Fruit fly (Drosophila melanogaster) whole organism, wandering third instar larva: ENCODE data around the gene CG8369.

Experiments used
- CG9705 ChIP-seq: fragments of 200-800 bp; sonication (Bioruptor generic); optimal IDR thresholded peaks from 2 replicates; lab custom pipeline; 2018; ENCODE audit warnings: missing biosample characterization, mild to moderate bottlenecking, missing genetic modification characterization
- Dfd ChIP-seq: fragments of >200 bp; optimal IDR thresholded peaks from 2 replicates; lab custom pipeline; 2017; ENCODE audit warnings: missing biosample characterization, missing genetic modification characterization
- Dif ChIP-seq: fragments of 200-275, 200-300 bp; sonication (Bioruptor generic); optimal IDR thresholded peaks from 2 replicates; lab custom pipeline; 2018; ENCODE audit warnings: missing biosample characterization, missing genetic modification characterization; ENCODE audit not compliant: partially characterized antibody
- GATAd ChIP-seq: sonication (Bioruptor generic); optimal IDR thresholded peaks from 2 replicates; lab custom pipeline; 2016; ENCODE audit warnings: missing biosample characterization, missing genetic modification characterization
- HLH106 ChIP-seq: fragments of 200-800 bp; optimal IDR thresholded peaks from 3 replicates; lab custom pipeline; 2019; ENCODE audit warnings: missing biosample characterization, mild to moderate bottlenecking, missing genetic modification characterization, moderate library complexity
- Hnf4 ChIP-seq: fragments of 200-800 bp; sonication (Bioruptor generic); optimal IDR thresholded peaks from 2 replicates; lab custom pipeline; 2016; ENCODE audit warnings: missing biosample characterization, mild to moderate bottlenecking, missing genetic modification characterization
- Hr78 ChIP-seq: fragments of >200 bp; optimal IDR thresholded peaks from 2 replicates; lab custom pipeline; 2017; ENCODE audit warnings: missing biosample characterization, missing genetic modification characterization
- Myc ChIP-seq: fragments of >200 bp; optimal IDR thresholded peaks from 2 replicates; lab custom pipeline; 2017
- N ChIP-seq: fragments of >200 bp; optimal IDR thresholded peaks from 2 replicates; lab custom pipeline; 2018; ENCODE audit warnings: missing biosample characterization, missing external identifiers, missing genetic modification characterization
- OdsH ChIP-seq: fragments of 200-800 bp; sonication (Bioruptor generic); optimal IDR thresholded peaks from 2 replicates; lab custom pipeline; 2016; ENCODE audit warnings: missing biosample characterization, mild to moderate bottlenecking, missing genetic modification characterization
- Rel ChIP-seq, 2 experiments: fragments of 200-800 bp; sonication (Bioruptor generic) in 1 of 2; optimal IDR thresholded peaks; 2 replicates in 1 of 2; 3 replicates in 1 of 2; lab custom pipeline; 2016 to 2019; ENCODE audit warnings: mild to moderate bottlenecking in 2 of 2, missing biosample characterization in 2 of 2, missing genetic modification characterization in 2 of 2, moderate library complexity in 1 of 2
- Sp1 ChIP-seq: fragments of 200-800 bp; sonication (Bioruptor generic); optimal IDR thresholded peaks from 3 replicates; lab custom pipeline; 2019; ENCODE audit warnings: missing biosample characterization, mild to moderate bottlenecking, missing genetic modification characterization, moderate library complexity
- Vsx2 ChIP-seq: fragments of 200-300, 225-300 bp; sonication (Bioruptor generic); optimal IDR thresholded peaks from 2 replicates; lab custom pipeline; 2018; ENCODE audit warnings: missing biosample characterization, missing genetic modification characterization; ENCODE audit not compliant: partially characterized antibody
- br ChIP-seq: fragments of 200-800 bp; sonication (Bioruptor generic); optimal IDR thresholded peaks from 2 replicates; lab custom pipeline; 2016; ENCODE audit warnings: missing biosample characterization, missing genetic modification characterization
- brk ChIP-seq: fragments of 200-800 bp; sonication (Bioruptor generic); optimal IDR thresholded peaks from 2 replicates; lab custom pipeline; 2016; ENCODE audit warnings: missing biosample characterization, mild to moderate bottlenecking, missing genetic modification characterization
- dl ChIP-seq, 2 experiments: fragments of 175-275, 200-275 bp in 1 of 2; fragments of 200-275 bp in 1 of 2; sonication (Bioruptor generic); optimal IDR thresholded peaks; lab custom pipeline; 2018; ENCODE audit warnings: mild to moderate bottlenecking in 2 of 2, missing biosample characterization in 2 of 2, missing genetic modification characterization in 2 of 2, moderate library complexity in 2 of 2; ENCODE audit not compliant: partially characterized antibody in 2 of 2, insufficient read depth in 1 of 2
- dmrt93B ChIP-seq: fragments of 200-800 bp; sonication (Bioruptor generic); optimal IDR thresholded peaks from 2 replicates; lab custom pipeline; 2018; ENCODE audit warnings: missing biosample characterization, mild to moderate bottlenecking, missing genetic modification characterization
- ey ChIP-seq: fragments of 200-800 bp; sonication (Bioruptor generic); optimal IDR thresholded peaks from 2 replicates; lab custom pipeline; 2016; ENCODE audit warnings: missing biosample characterization, missing genetic modification characterization
- foxo ChIP-seq, 2 experiments: fragments of 200-800 bp; sonication (Bioruptor generic); optimal IDR thresholded peaks; 2 replicates in 1 of 2; 3 replicates in 1 of 2; lab custom pipeline; 2016 to 2017; ENCODE audit warnings: missing biosample characterization in 2 of 2, missing genetic modification characterization in 2 of 2
- fru ChIP-seq: fragments of 200-800 bp; sonication (Bioruptor generic); optimal IDR thresholded peaks from 3 replicates; lab custom pipeline; 2016; ENCODE audit warnings: missing biosample characterization, mild to moderate bottlenecking, missing genetic modification characterization
- h ChIP-seq: fragments of 200-800 bp; sonication (Bioruptor generic); optimal IDR thresholded peaks from 3 replicates; lab custom pipeline; 2016; ENCODE audit warnings: missing biosample characterization, mild to moderate bottlenecking, missing genetic modification characterization
- psq ChIP-seq: fragments of 200-800 bp; sonication (Bioruptor generic); optimal IDR thresholded peaks from 3 replicates; lab custom pipeline; 2017; ENCODE audit warnings: missing biosample characterization, mild to moderate bottlenecking, missing genetic modification characterization, moderate library complexity
- rgr ChIP-seq: fragments of 200-800 bp; sonication (Bioruptor generic); optimal IDR thresholded peaks from 3 replicates; lab custom pipeline; 2016; ENCODE audit warnings: missing biosample characterization, mild to moderate bottlenecking, missing genetic modification characterization
- sage ChIP-seq: fragments of 200-800 bp; sonication (Bioruptor generic); optimal IDR thresholded peaks from 2 replicates; lab custom pipeline; 2016; ENCODE audit warnings: missing biosample characterization, mild to moderate bottlenecking, missing genetic modification characterization
- sv ChIP-seq: fragments of 200-800 bp; sonication (Bioruptor generic); optimal IDR thresholded peaks from 3 replicates; lab custom pipeline; 2016; ENCODE audit warnings: missing biosample characterization, missing genetic modification characterization
- woc ChIP-seq: sonication (Bioruptor generic); optimal IDR thresholded peaks from 2 replicates; lab custom pipeline; 2016; ENCODE audit warnings: missing biosample characterization, mild to moderate bottlenecking, missing genetic modification characterization

The CG8369 gene

dm6 chr3R:8859264-8859663 is 37.5 kb downstream of the CG8369 start:
- no peak for TF ChIP-seq fru (GFP tag; lab: Kevin White, UChicago)
- no peak for TF ChIP-seq N

- TF ChIP-seq CG9705 (GFP tag; lab: Kevin White, UChicago) (no peak), brk (GFP tag; lab: Kevin White, UChicago) (no peak), rgr (GFP tag; lab: Kevin White, UChicago) (peak; percentile 40), ey (GFP tag; lab: Kevin White, UChicago) (peak; percentile 28), GATAd (no peak), h (GFP tag; lab: Kevin White, UChicago) (peak; percentile 50), sage (GFP tag; lab: Kevin White, UChicago) (peak; percentile 45), br (peak; percentile 37), foxo (GFP tag; optimal IDR thresholded peaks at IDR 0.05; lab: Kevin White, UChicago) (peak in 1 of 2 experiments; percentile 53), OdsH (GFP tag; lab: Kevin White, UChicago) (peak; percentile 67), HLH106 (tag; lab: Kevin White, UChicago) (peak; percentile 2), dl (GFP tag; optimal IDR thresholded peaks at IDR 0.05; lab: Kevin White, UChicago; ENCODE audit: insufficient read depth in 1 of 2, partially characterized antibody in 2 of 2) (no peak), Rel (GFP tag; optimal IDR thresholded peaks at IDR 0.05; lab: Kevin White, UChicago) (no peak), Rel (tag; optimal IDR thresholded peaks at IDR 0.05; lab: Kevin White, UChicago) (peak; percentile 94), Sp1 (GFP tag; lab: Kevin White, UChicago) (peak; percentile 24), Dfd (GFP tag; lab: Kevin White, UChicago) (no peak), fru (GFP tag; lab: Kevin White, UChicago) (peak; percentile 57), psq (GFP tag; lab: Kevin White, UChicago) (peak; percentile 53)
Observed at dm6 chr3R:8860126-8861059, 38.6 kb downstream of the CG8369 start.

- TF ChIP-seq Hnf4 (GFP tag; lab: Kevin White, UChicago) (peak; percentile 12), dmrt93B (GFP tag; lab: Kevin White, UChicago) (no peak), Sp1 (GFP tag; lab: Kevin White, UChicago) (no peak), br (no peak), woc (GFP tag; lab: Kevin White, UChicago) (no peak), Rel (GFP tag; optimal IDR thresholded peaks at IDR 0.05; lab: Kevin White, UChicago) (no peak), Rel (tag; optimal IDR thresholded peaks at IDR 0.05; lab: Kevin White, UChicago) (no peak), N (no peak)
- TF ChIP-seq, all 38 proteins: peak for 1
Observed at dm6 chr3R:8861671-8862070, 39.9 kb downstream of the CG8369 start.

DNA sequence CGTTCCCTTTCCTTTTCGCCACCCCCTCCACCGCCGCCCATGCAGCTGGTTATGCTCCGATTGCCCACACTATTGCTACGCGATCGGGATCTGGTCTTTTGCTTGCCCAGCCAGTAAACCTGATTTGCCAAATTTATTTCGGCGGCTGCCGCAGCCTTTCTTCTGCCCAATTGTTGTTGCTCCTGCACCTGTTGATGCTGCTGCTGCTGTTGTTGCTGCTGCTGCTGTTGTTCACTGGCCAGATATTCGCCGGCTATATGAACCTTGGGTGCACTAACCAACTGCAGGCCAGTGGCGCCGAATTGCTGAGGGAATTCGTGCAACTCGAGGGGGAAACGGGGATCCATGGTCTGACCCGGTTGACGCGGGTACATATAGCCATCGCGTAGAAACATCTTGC is 40.4 kb downstream of the CG8369 start:
- TF ChIP-seq brk (GFP tag; lab: Kevin White, UChicago) (no peak), Dfd (GFP tag; lab: Kevin White, UChicago) (peak; percentile 68), Sp1 (GFP tag; lab: Kevin White, UChicago) (no peak)

DNA sequence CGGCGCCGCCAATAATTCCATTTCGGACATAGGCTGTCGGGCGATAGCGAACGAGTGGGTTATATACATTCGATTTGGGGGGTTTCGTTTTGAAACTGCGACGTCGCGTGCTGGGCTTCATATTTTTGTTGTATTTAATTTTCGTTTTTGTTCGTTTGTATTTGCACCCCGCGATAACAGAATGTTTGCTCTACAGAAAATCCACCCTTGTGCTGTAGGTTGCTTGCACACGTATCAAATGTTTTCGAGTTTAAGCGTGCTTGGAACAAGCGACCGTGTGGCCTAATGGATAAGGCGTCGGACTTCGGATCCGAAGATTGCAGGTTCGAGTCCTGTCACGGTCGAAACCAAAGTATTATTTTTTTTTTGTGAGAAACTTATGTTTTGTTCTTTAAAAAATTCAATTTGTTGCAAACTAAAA is 40.9 kb downstream of the CG8369 start:
- TF ChIP-seq GATAd (no peak), Rel (GFP tag; optimal IDR thresholded peaks at IDR 0.05; lab: Kevin White, UChicago) (no peak), Rel (tag; optimal IDR thresholded peaks at IDR 0.05; lab: Kevin White, UChicago) (peak; percentile 78)

DNA sequence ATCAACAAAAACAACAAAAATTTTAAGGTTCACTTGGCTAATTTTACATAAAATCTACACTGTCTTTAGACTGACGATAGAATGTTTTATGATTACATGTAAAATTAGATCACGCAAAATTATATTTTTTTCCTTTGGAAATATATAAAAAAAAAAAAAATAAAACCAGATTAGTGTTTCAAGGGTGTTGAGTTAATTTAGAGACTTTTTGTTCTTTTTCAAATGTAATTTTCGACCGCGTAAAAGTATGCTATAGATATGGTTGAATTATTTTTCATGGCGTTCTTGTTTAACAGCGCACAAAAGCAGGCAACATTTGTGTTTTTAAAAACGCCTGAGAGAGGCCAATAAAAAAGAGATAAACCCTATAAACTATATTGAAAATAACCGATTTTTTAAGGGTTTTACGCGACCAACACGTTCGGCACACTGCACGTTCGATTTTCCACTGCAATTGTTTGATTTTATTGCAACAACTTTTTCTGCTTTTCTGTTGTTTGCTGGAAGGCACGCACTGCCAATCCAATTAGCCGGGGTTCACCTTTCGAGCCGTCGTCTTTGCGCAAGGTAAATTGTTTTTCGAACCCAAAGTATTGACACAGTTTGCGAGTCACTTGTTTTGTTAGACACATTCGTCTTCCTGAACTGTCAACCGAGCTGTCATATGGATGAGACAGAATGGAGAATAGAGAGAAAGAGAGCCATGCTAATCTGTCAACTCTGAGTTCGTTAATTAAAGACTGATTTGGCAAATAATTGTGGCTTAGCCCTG is 41.5 kb downstream of the CG8369 start:
- peak in 1 of 2 experiments; percentile 8 for TF ChIP-seq dl (GFP tag; optimal IDR thresholded peaks at IDR 0.05; lab: Kevin White, UChicago; ENCODE audit: insufficient read depth in 1 of 2, partially characterized antibody in 2 of 2)
- TF ChIP-seq Vsx2 (GFP tag; lab: Kevin White, UChicago): peak; percentile 81
- TF ChIP-seq Myc (lab: Kevin White, UChicago): peak; percentile 95
- no peak for TF ChIP-seq HLH106 (tag; lab: Kevin White, UChicago)
- TF ChIP-seq Dif (GFP tag; lab: Kevin White, UChicago): peak; percentile 38
- TF ChIP-seq N: peak; percentile 98
- no peak for TF ChIP-seq sv
- TF ChIP-seq Sp1 (GFP tag; lab: Kevin White, UChicago): peak; percentile 10
- TF ChIP-seq Hr78 (GFP tag; lab: Kevin White, UChicago): peak; percentile 52
- no peak for TF ChIP-seq CG9705 (GFP tag; lab: Kevin White, UChicago)
- TF ChIP-seq brk (GFP tag; lab: Kevin White, UChicago): peak; percentile 26
- no peak for TF ChIP-seq woc (GFP tag; lab: Kevin White, UChicago)
- TF ChIP-seq, all 38 proteins: peak for 8
